Worm (Caenorhabditis elegans) whole organism, young adult: ENCODE results near the gene F54B11.9.

Experiments used
- F33H1.4 ChIP-seq: fragments of 200-800 bp; sonication (Bioruptor generic); IDR thresholded peaks from 2 replicates; pipeline ENCODE4 v1.3.6; 2022; ENCODE audit warnings: missing genetic modification reagents, missing genetic modification characterization, missing compliant biosample characterization
- cebp-2 ChIP-seq: fragments of 200-800 bp; sonication (Bioruptor generic); IDR thresholded peaks from 2 replicates; pipeline ENCODE4 v1.3.6; 2022; ENCODE audit warnings: missing genetic modification characterization, missing compliant biosample characterization
- ceh-91 ChIP-seq: fragments of 200-800 bp; sonication (Bioruptor generic); IDR thresholded peaks from 2 replicates; pipeline ENCODE4 v1.3.6; 2022; ENCODE audit warnings: missing genetic modification reagents, missing genetic modification characterization, missing compliant biosample characterization
- efl-1 ChIP-seq: fragments of 150-350 bp; optimal IDR thresholded peaks from 2 replicates; lab custom pipeline; 2014; ENCODE audit warnings: missing biosample characterization, missing genetic modification reagents, missing genetic modification characterization
- ets-4 ChIP-seq: fragments of 200-800 bp; sonication (Bioruptor generic); optimal IDR thresholded peaks from 2 replicates; lab custom pipeline; 2018; ENCODE audit warnings: mild to moderate bottlenecking, missing genetic modification characterization, missing compliant biosample characterization
- him-1 ChIP-seq: sonication (generic microtip); optimal IDR thresholded peaks from 2 replicates; lab custom pipeline; 2016; ENCODE audit warnings: missing genotype, missing genetic modification reagents, missing genetic modification characterization, missing compliant biosample characterization
- lin-54 ChIP-seq: fragments of 200-800 bp; sonication (Bioruptor generic); optimal IDR thresholded peaks from 2 replicates; lab custom pipeline; 2018; ENCODE audit warnings: mild to moderate bottlenecking, missing genetic modification characterization, missing compliant biosample characterization
- madf-8 ChIP-seq: fragments of 200-800 bp; sonication (Bioruptor generic); conservative IDR thresholded peaks from 2 replicates; pipeline ENCODE4 v1.3.6; 2022; ENCODE audit warnings: missing genetic modification reagents, missing genetic modification characterization, missing compliant biosample characterization
- nfya-1 ChIP-seq: sonication (generic microtip); optimal IDR thresholded peaks from 2 replicates; lab custom pipeline; 2017; ENCODE audit warnings: antibody characterized with exemption, missing compliant biosample characterization, missing genetic modification characterization, borderline replicate concordance; ENCODE audit not compliant: insufficient read depth
- tbx-9 ChIP-seq: sonication (generic microtip); optimal IDR thresholded peaks from 2 replicates; lab custom pipeline; 2016; ENCODE audit warnings: borderline replicate concordance, missing genetic modification characterization, inconsistent platforms, missing compliant biosample characterization

DNA sequence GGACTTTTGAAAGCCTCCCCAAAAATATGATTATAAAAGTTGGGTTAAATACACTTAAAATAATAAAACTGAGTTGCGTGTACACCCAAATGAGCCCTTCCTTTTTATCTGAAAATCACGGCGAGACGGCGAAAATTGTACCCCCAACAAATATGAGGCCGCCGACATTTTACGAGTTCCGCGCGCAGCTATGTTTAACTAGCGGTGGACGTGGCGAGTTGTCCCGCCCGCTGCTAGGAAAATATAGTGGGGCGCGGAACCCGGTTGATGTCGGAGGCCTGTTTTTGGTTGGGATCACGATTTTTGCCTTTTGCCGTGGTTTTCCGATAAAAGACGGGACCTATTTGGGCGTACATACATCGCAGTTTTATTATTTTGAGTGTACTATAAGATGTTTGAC, 27.7 kb downstream of the F54B11.9 start:
- TF ChIP-seq F33H1.4 (GFP tag; lab: Robert Waterston, UW) (no peak), nfya-1 (tag; lab: Kevin White, UChicago) (no peak), ceh-91 (GFP tag; lab: Robert Waterston, UW) (no peak), lin-54 (no peak), him-1 (no peak), tbx-9 (tag; lab: Kevin White, UChicago) (no peak), madf-8 (GFP tag; lab: Robert Waterston, UW) (no peak), efl-1 (GFP tag; lab: Kevin White, UChicago) (no peak), ets-4 (GFP tag; lab: Kevin White, UChicago) (no peak), cebp-2 (no peak)
